Worm (Caenorhabditis elegans) whole organism, young adult: ENCODE data around the gene srxa-19.

Source experiments
- F52B5.7 ChIP-seq: sonication (generic microtip); optimal IDR thresholded peaks from 2 replicates; lab custom pipeline; 2016; ENCODE audit warnings: mild to moderate bottlenecking, missing genetic modification characterization, missing compliant biosample characterization
- attf-6 ChIP-seq: fragments of 200-800 bp; sonication (Bioruptor generic); IDR thresholded peaks from 2 replicates; pipeline ENCODE4 v1.3.6; 2022; ENCODE audit warnings: missing genetic modification reagents, missing genetic modification characterization, missing compliant biosample characterization
- ceh-40 ChIP-seq: fragments of 200-800 bp; sonication (Bioruptor generic); IDR thresholded peaks from 2 replicates; pipeline ENCODE4 v1.3.6; 2022; ENCODE audit warnings: missing genetic modification characterization, missing compliant biosample characterization
- ceh-58 ChIP-seq: fragments of 200-800 bp; sonication (Bioruptor generic); IDR thresholded peaks from 2 replicates; pipeline ENCODE4 v1.3.6; 2022; ENCODE audit warnings: missing genetic modification characterization, missing compliant biosample characterization
- efl-1 ChIP-seq: fragments of 150-350 bp; optimal IDR thresholded peaks from 2 replicates; lab custom pipeline; 2014; ENCODE audit warnings: missing biosample characterization, missing genetic modification reagents, missing genetic modification characterization
- lin-40 ChIP-seq: sonication (generic microtip); optimal IDR thresholded peaks from 2 replicates; lab custom pipeline; 2016; ENCODE audit warnings: missing genetic modification characterization, mild to moderate bottlenecking, missing compliant biosample characterization, missing genotype, missing genetic modification reagents
- nfya-1 ChIP-seq: sonication (generic microtip); optimal IDR thresholded peaks from 2 replicates; lab custom pipeline; 2017; ENCODE audit warnings: antibody characterized with exemption, missing compliant biosample characterization, missing genetic modification characterization, borderline replicate concordance; ENCODE audit not compliant: insufficient read depth
- nhr-80 ChIP-seq: sonication (generic microtip); optimal IDR thresholded peaks from 2 replicates; lab custom pipeline; 2016; ENCODE audit warnings: missing genetic modification characterization, missing compliant biosample characterization
- pbrm-1 ChIP-seq: fragments of 200-800 bp; sonication (Bioruptor generic); IDR thresholded peaks from 2 replicates; pipeline ENCODE4 v1.3.6; 2022; ENCODE audit warnings: missing genetic modification reagents, missing genetic modification characterization, missing compliant biosample characterization
- unc-130 ChIP-seq: sonication (generic microtip); optimal IDR thresholded peaks from 2 replicates; lab custom pipeline; 2016; ENCODE audit warnings: missing genetic modification reagents, missing genetic modification characterization, missing compliant biosample characterization

- TF ChIP-seq nfya-1 (tag; lab: Kevin White, UChicago): no peak
- TF ChIP-seq F52B5.7 (tag; lab: Kevin White, UChicago): no peak
- TF ChIP-seq efl-1 (GFP tag; lab: Kevin White, UChicago): no peak
- no peak for TF ChIP-seq attf-6
- TF ChIP-seq pbrm-1 (GFP tag; lab: Robert Waterston, UW): no peak
- no peak for TF ChIP-seq nhr-80 (tag; lab: Kevin White, UChicago)
- TF ChIP-seq ceh-58 (GFP tag; lab: Robert Waterston, UW): no peak
- no peak for TF ChIP-seq unc-130 (GFP tag; lab: Kevin White, UChicago)
- no peak for TF ChIP-seq lin-40 (tag; lab: Kevin White, UChicago)
- no peak for TF ChIP-seq ceh-40 (GFP tag; lab: Robert Waterston, UW)
Measured at ce11 chrV:10075441-10075840, 47.1 kb downstream of the srxa-19 start, which contains the start of gene F57A8.7.
